Worm (Caenorhabditis elegans) whole organism, late embryonic: ENCODE data around the gene set-13.
"Not testable (repeated sequence)": the region's sequence is repeated elsewhere in the genome, so short reads cannot be mapped to it uniquely, and the experiment has no call there.

ENCODE experiments used
- C08G9.2 ChIP-seq: sonication (generic microtip); optimal IDR thresholded peaks from 2 replicates; lab custom pipeline; 2016; ENCODE audit warnings: mild to moderate bottlenecking, missing genetic modification characterization, moderate library complexity, missing compliant biosample characterization
- F13H6.1 ChIP-seq: sonication (generic microtip); optimal IDR thresholded peaks from 2 replicates; lab custom pipeline; 2016; ENCODE audit warnings: missing genetic modification characterization, missing compliant biosample characterization
- K09A11.1 ChIP-seq: sonication (generic microtip); optimal IDR thresholded peaks from 2 replicates; lab custom pipeline; 2017; ENCODE audit warnings: antibody characterized with exemption, mild to moderate bottlenecking, missing genetic modification characterization, missing compliant biosample characterization; ENCODE audit not compliant: insufficient read depth
- T23F11.4 ChIP-seq: fragments of 200-800 bp; sonication (Bioruptor generic); optimal IDR thresholded peaks from 2 replicates; lab custom pipeline; 2018; ENCODE audit warnings: mild to moderate bottlenecking, missing genetic modification characterization, missing compliant biosample characterization
- Y22D7AL.16 ChIP-seq: sonication (generic microtip); optimal IDR thresholded peaks from 2 replicates; lab custom pipeline; 2016; ENCODE audit warnings: missing genetic modification characterization, missing compliant biosample characterization
- ama-1 ChIP-seq: fragments of 150-350 bp; optimal IDR thresholded peaks from 2 replicates; lab custom pipeline; 2014
- ceh-14 ChIP-seq: sonication (generic microtip); optimal IDR thresholded peaks from 2 replicates; lab custom pipeline; 2016; ENCODE audit warnings: missing genotype, missing genetic modification characterization, missing compliant biosample characterization
- ceh-18 ChIP-seq: sonication (generic microtip); optimal IDR thresholded peaks from 2 replicates; lab custom pipeline; 2016; ENCODE audit warnings: missing genetic modification characterization, missing compliant biosample characterization
- ceh-22 ChIP-seq: sonication (generic microtip); optimal IDR thresholded peaks from 2 replicates; lab custom pipeline; 2017; ENCODE audit warnings: missing biosample characterization, missing genetic modification characterization
- ceh-24 ChIP-seq: sonication (generic microtip); optimal IDR thresholded peaks from 2 replicates; lab custom pipeline; 2016; ENCODE audit warnings: mild to moderate bottlenecking, missing genetic modification characterization, missing compliant biosample characterization
- ceh-45 ChIP-seq: fragments of 200-800 bp; sonication (Bioruptor generic); IDR thresholded peaks from 2 replicates; pipeline ENCODE4 v1.3.6; 2022; ENCODE audit warnings: missing genetic modification reagents, missing genetic modification characterization, missing compliant biosample characterization
- dmd-4 ChIP-seq: sonication (generic microtip); optimal IDR thresholded peaks from 2 replicates; lab custom pipeline; 2016; ENCODE audit warnings: borderline replicate concordance, missing genetic modification characterization, missing compliant biosample characterization
- dve-1 ChIP-seq: sonication (generic microtip); optimal IDR thresholded peaks from 2 replicates; lab custom pipeline; 2017; ENCODE audit warnings: antibody characterized with exemption, mild to moderate bottlenecking, missing genetic modification characterization, missing compliant biosample characterization
- elt-4 ChIP-seq: sonication (generic microtip); optimal IDR thresholded peaks from 2 replicates; lab custom pipeline; 2016; ENCODE audit warnings: missing genetic modification characterization, missing compliant biosample characterization
- gmeb-2 ChIP-seq: sonication (generic microtip); optimal IDR thresholded peaks from 2 replicates; lab custom pipeline; 2016; ENCODE audit warnings: missing genetic modification characterization, inconsistent platforms, missing compliant biosample characterization
- hlh-15 ChIP-seq: sonication (generic microtip); optimal IDR thresholded peaks from 2 replicates; lab custom pipeline; 2016; ENCODE audit warnings: missing genetic modification characterization, missing compliant biosample characterization
- hlh-30 ChIP-seq: sonication (generic microtip); optimal IDR thresholded peaks from 2 replicates; lab custom pipeline; 2017; ENCODE audit warnings: antibody characterized with exemption, missing genetic modification characterization, missing compliant biosample characterization; ENCODE audit not compliant: insufficient read depth
- hlh-8 ChIP-seq: sonication (generic microtip); optimal IDR thresholded peaks from 2 replicates; lab custom pipeline; 2016; ENCODE audit warnings: missing genotype, missing genetic modification characterization, missing compliant biosample characterization
- lim-6 ChIP-seq: sonication (generic microtip); optimal IDR thresholded peaks from 2 replicates; lab custom pipeline; 2016; ENCODE audit warnings: missing genetic modification characterization, missing compliant biosample characterization
- madf-2 ChIP-seq: sonication (generic microtip); optimal IDR thresholded peaks from 2 replicates; lab custom pipeline; 2017; ENCODE audit warnings: missing genetic modification characterization, missing compliant biosample characterization
- nfya-1 ChIP-seq: sonication (generic microtip); optimal IDR thresholded peaks from 2 replicates; lab custom pipeline; 2017; ENCODE audit warnings: missing genetic modification characterization, mild to moderate bottlenecking, missing compliant biosample characterization, antibody characterized with exemption, moderate library complexity
- nhr-232 ChIP-seq: sonication (generic microtip); optimal IDR thresholded peaks from 2 replicates; lab custom pipeline; 2016; ENCODE audit warnings: missing genetic modification characterization, missing compliant biosample characterization
- npax-4 ChIP-seq: sonication (generic microtip); optimal IDR thresholded peaks from 2 replicates; lab custom pipeline; 2016; ENCODE audit warnings: missing genetic modification characterization, missing compliant biosample characterization
- odd-2 ChIP-seq: sonication (generic microtip); optimal IDR thresholded peaks from 2 replicates; lab custom pipeline; 2017; ENCODE audit warnings: antibody characterized with exemption, mild to moderate bottlenecking, missing genetic modification characterization, missing compliant biosample characterization
- pag-3 ChIP-seq: sonication (generic microtip); optimal IDR thresholded peaks from 2 replicates; lab custom pipeline; 2016; ENCODE audit warnings: missing compliant biosample characterization, missing genetic modification characterization, borderline replicate concordance
- pax-1 ChIP-seq: fragments of 150-350 bp; optimal IDR thresholded peaks from 2 replicates; lab custom pipeline; 2014; ENCODE audit warnings: missing biosample characterization, missing genetic modification characterization
- pha-4 ChIP-seq: fragments of 150-350 bp; optimal IDR thresholded peaks from 2 replicates; lab custom pipeline; 2018; ENCODE audit warnings: missing biosample characterization, missing genetic modification reagents, missing genetic modification characterization
- pqm-1 ChIP-seq: sonication (generic microtip); optimal IDR thresholded peaks from 2 replicates; lab custom pipeline; 2016; ENCODE audit warnings: missing genetic modification characterization, missing compliant biosample characterization
- pros-1 ChIP-seq: fragments of 150-350 bp; optimal IDR thresholded peaks from 2 replicates; lab custom pipeline; 2014; ENCODE audit warnings: missing biosample characterization, missing genetic modification reagents, missing genetic modification characterization
- rnt-1 ChIP-seq: sonication (generic microtip); optimal IDR thresholded peaks from 2 replicates; lab custom pipeline; 2016; ENCODE audit warnings: missing genetic modification characterization, missing compliant biosample characterization
- sdc-2 ChIP-seq: sonication (generic microtip); optimal IDR thresholded peaks from 2 replicates; lab custom pipeline; 2016; ENCODE audit warnings: missing genotype, missing genetic modification characterization, missing compliant biosample characterization
- sox-2 ChIP-seq: fragments of 200-800 bp; sonication (Bioruptor generic); IDR thresholded peaks from 2 replicates; pipeline ENCODE4 v1.3.6; 2022; ENCODE audit warnings: missing genetic modification reagents, missing genetic modification characterization, missing compliant biosample characterization
- sox-4 ChIP-seq: sonication (generic microtip); optimal IDR thresholded peaks from 2 replicates; lab custom pipeline; 2017; ENCODE audit warnings: mild to moderate bottlenecking, missing genetic modification characterization, inconsistent platforms, missing compliant biosample characterization
- syd-9 ChIP-seq: sonication (generic microtip); optimal IDR thresholded peaks from 2 replicates; lab custom pipeline; 2016; ENCODE audit warnings: mild to moderate bottlenecking, missing genetic modification characterization, moderate library complexity, missing compliant biosample characterization
- tbx-2 ChIP-seq: sonication (generic microtip); optimal IDR thresholded peaks from 2 replicates; lab custom pipeline; 2016; ENCODE audit warnings: missing genetic modification characterization, missing compliant biosample characterization
- tbx-7 ChIP-seq: sonication (generic microtip); optimal IDR thresholded peaks from 2 replicates; lab custom pipeline; 2016; ENCODE audit warnings: missing genotype, missing genetic modification characterization, missing compliant biosample characterization
- unc-42 ChIP-seq: sonication (generic microtip); optimal IDR thresholded peaks from 2 replicates; lab custom pipeline; 2016; ENCODE audit warnings: missing genotype, missing genetic modification characterization, missing compliant biosample characterization
- unc-55 ChIP-seq: sonication (generic microtip); optimal IDR thresholded peaks from 2 replicates; lab custom pipeline; 2017; ENCODE audit warnings: missing biosample characterization, missing genetic modification reagents, missing genetic modification characterization

The set-13 gene

ce11 chrII:2839004-2839403 lies 22.2 kb downstream of the set-13 start, which contains the start of gene Y110A2AL.4:
Y110A2AL.4 (plus strand) TSS chrII:2839304.
- not testable (repeated sequence) for TF ChIP-seq pha-4, ceh-14, npax-4 (tag; lab: Kevin White, UChicago)
- TF ChIP-seq, all 69 proteins: peak for 0; not testable (repeated sequence) for 69

- TF ChIP-seq dve-1 (tag; lab: Kevin White, UChicago): no peak
- TF ChIP-seq Y22D7AL.16 (tag; lab: Kevin White, UChicago): no peak
- TF ChIP-seq tbx-2 (tag; lab: Kevin White, UChicago): no peak
- no peak for TF ChIP-seq madf-2 (tag; lab: Kevin White, UChicago)
- no peak for TF ChIP-seq pros-1
Observed at ce11 chrII:2841529-2841928, 24.8 kb downstream of the set-13 start, which contains the start of gene Y110A2AL.6. Y110A2AL.6 (minus strand) TSS chrII:2841629.

ce11 chrII:2843088-2843487 lies 26.3 kb downstream of the set-13 start, which contains the start of gene Y110A2AL.7:
Y110A2AL.7 (minus strand) TSS chrII:2843188.
- TF ChIP-seq unc-55 (GFP tag; lab: Kevin White, UChicago) (no peak), T23F11.4 (GFP tag; lab: Kevin White, UChicago) (no peak), sdc-2 (no peak), ceh-24 (tag; lab: Kevin White, UChicago) (no peak), pax-1 (tag; lab: Kevin White, UChicago) (no peak), lim-6 (tag; lab: Kevin White, UChicago) (no peak), ceh-18 (tag; lab: Kevin White, UChicago) (no peak), dve-1 (tag; lab: Kevin White, UChicago) (no peak), sox-2 (GFP tag; lab: Robert Waterston, UW) (no peak), hlh-8 (no peak), nhr-232 (tag; lab: Kevin White, UChicago) (no peak)

- TF ChIP-seq hlh-30 (no peak), sdc-2 (no peak), K09A11.1 (tag; lab: Kevin White, UChicago) (no peak), pag-3 (tag; lab: Kevin White, UChicago) (no peak), ceh-24 (tag; lab: Kevin White, UChicago) (no peak), lim-6 (tag; lab: Kevin White, UChicago) (no peak), unc-42 (tag; lab: Kevin White, UChicago) (no peak), rnt-1 (tag; lab: Kevin White, UChicago) (no peak), nfya-1 (tag; lab: Kevin White, UChicago) (no peak), tbx-7 (no peak), F13H6.1 (no peak), sox-4 (tag; lab: Kevin White, UChicago) (no peak), odd-2 (tag; lab: Kevin White, UChicago) (no peak), dmd-4 (tag; lab: Kevin White, UChicago) (no peak), syd-9 (tag; lab: Kevin White, UChicago) (no peak), ceh-18 (tag; lab: Kevin White, UChicago) (no peak)
Observed at ce11 chrII:2845674-2846073, 28.9 kb downstream of the set-13 start.

- TF ChIP-seq dve-1 (tag; lab: Kevin White, UChicago): peak; percentile 94
- no peak for TF ChIP-seq ama-1 (lab: Kevin White, UChicago)
- TF ChIP-seq, all 69 proteins: peak for 1
Observed at ce11 chrII:2846552-2846951, 29.8 kb downstream of the set-13 start.

- TF ChIP-seq C08G9.2 (tag; lab: Kevin White, UChicago) (no peak), ceh-45 (GFP tag; lab: Robert Waterston, UW) (no peak), elt-4 (no peak), ceh-22 (tag; lab: Kevin White, UChicago) (no peak), sdc-2 (no peak), F13H6.1 (no peak), hlh-15 (tag; lab: Kevin White, UChicago) (no peak), pqm-1 (tag; lab: Kevin White, UChicago) (no peak), gmeb-2 (no peak), npax-4 (tag; lab: Kevin White, UChicago) (no peak), hlh-8 (no peak), nhr-232 (tag; lab: Kevin White, UChicago) (no peak)
Observed at ce11 chrII:2852493-2852892, 35.7 kb downstream of the set-13 start, which contains the start of gene ptc-3. ptc-3 (minus strand) TSS chrII:2852593.
